Worm (Caenorhabditis elegans): Measurements from ENCODE around the gene Y43C5A.3.

- no peak for TF ChIP-seq zag-1 (tag; optimal IDR thresholded peaks at IDR 0.05)
- no peak for TF ChIP-seq Y105C5A.15 (GFP tag; IDR thresholded peaks at IDR 0.05)
- no peak for TF ChIP-seq mdt-29 (GFP tag; IDR thresholded peaks at IDR 0.05)
- no peak for TF ChIP-seq egl-27 (tag; optimal IDR thresholded peaks at IDR 0.05)
- no peak for TF ChIP-seq unc-130 (GFP tag; optimal IDR thresholded peaks at IDR 0.05)
- TF ChIP-seq unc-39 (tag; optimal IDR thresholded peaks at IDR 0.05): no peak
- no peak for TF ChIP-seq php-3 (GFP tag; IDR thresholded peaks at IDR 0.05)
Observed at ce11 chrIV:10311115-10311514, 37.3 kb downstream of the Y43C5A.3 start.

Data from whole organism, L4 larva.